Worm (Caenorhabditis elegans): ENCODE measurements around the gene vhl-1.

- TF ChIP-seq ces-1 (GFP tag; optimal IDR thresholded peaks at IDR 0.05) (no peak), cnd-1 (tag; optimal IDR thresholded peaks at IDR 0.05) (no peak), nhr-237 (tag; optimal IDR thresholded peaks at IDR 0.05) (no peak), elt-3 (tag; optimal IDR thresholded peaks at IDR 0.05) (no peak)
These were observed 19.5 kb upstream of the vhl-1 start, which contains the start of gene F38B2.4 for ce11 chrX:11287617-11288016.

All from whole organism, mixed stage, embryonic.